Worm (Caenorhabditis elegans): ENCODE measurements around the gene try-8.

try-8 gene

ce11 chrV:7434805-7435363 is 19.3 kb downstream of the try-8 start (continued):
- no peak for TF ChIP-seq nhr-27 (tag; optimal IDR thresholded peaks at IDR 0.05)

DNA sequence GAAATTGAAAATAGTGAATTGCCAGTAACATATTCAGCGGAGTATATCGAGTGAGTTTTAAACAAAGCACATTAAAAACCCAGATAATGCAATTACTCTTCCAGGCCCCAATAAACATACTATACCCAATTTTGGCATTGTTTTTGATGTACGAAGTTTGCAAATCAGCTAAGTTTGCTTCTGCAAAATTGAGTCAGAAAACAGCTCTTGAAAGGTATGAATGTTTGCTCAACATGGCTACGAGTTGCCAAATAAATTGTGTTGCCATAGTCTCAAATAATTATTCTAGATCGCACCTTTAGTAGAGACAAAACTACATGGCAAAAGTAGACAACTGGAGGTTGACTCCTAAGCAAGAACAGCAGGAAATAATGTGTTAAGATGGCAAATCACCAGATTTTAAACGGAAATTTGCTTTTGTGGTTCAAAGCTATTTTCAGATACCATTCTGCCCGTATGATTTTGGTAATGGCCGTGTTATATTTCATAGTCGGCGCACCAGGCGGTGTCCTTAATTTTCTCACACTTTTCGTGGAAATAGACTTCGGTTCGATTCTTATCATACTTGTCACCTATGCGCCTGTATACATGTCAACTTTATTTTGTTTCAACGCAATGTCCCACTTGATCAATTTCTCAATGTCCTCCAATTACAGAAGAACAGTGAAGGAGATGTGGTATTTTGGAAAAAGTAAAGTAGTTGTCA is 21.5 kb downstream of the try-8 start:
- TF ChIP-seq mel-28 (tag; optimal IDR thresholded peaks at IDR 0.05; ENCODE audit: borderline replicate concordance), result no peak
- no peak for TF ChIP-seq ztf-6 (GFP tag; IDR thresholded peaks at IDR 0.05)
- peak in 1 of 3 experiments; percentile 29 for TF ChIP-seq lin-35 (GFP tag; optimal IDR thresholded peaks at IDR 0.05)
- TF ChIP-seq somi-1 (GFP tag; optimal IDR thresholded peaks at IDR 0.05), result no peak
- no peak for TF ChIP-seq F22D6.2 (tag; optimal IDR thresholded peaks at IDR 0.05)
- no peak for TF ChIP-seq F57A8.1 (GFP tag; optimal IDR thresholded peaks at IDR 0.05)
- TF ChIP-seq lsy-27 (tag; optimal IDR thresholded peaks at IDR 0.05; ENCODE audit: borderline replicate concordance, insufficient read depth), result no peak
- TF ChIP-seq aptf-3 (GFP tag; IDR thresholded peaks at IDR 0.05), result no peak
- TF ChIP-seq nfya-2 (GFP tag; IDR thresholded peaks at IDR 0.05), result 0 out of 2 replicates have a peak, but pooled peaks have one; percentile 38
- TF ChIP-seq snpc-4 (GFP tag; optimal IDR thresholded peaks at IDR 0.05), result no peak
- TF ChIP-seq snpc-4 (tag; optimal IDR thresholded peaks at IDR 0.05), result no peak
- no peak for TF ChIP-seq attf-6 (GFP tag; IDR thresholded peaks at IDR 0.05)
- no peak for TF ChIP-seq lir-1 (GFP tag; conservative IDR thresholded peaks at IDR 0.05)
- no peak for TF ChIP-seq dpl-1 (GFP tag; optimal IDR thresholded peaks at IDR 0.05)
- peak; percentile 18; the same call in 1 of the 2 replicates for TF ChIP-seq hmg-1.2 (GFP tag; IDR thresholded peaks at IDR 0.05)
- TF ChIP-seq nhr-80 (tag; optimal IDR thresholded peaks at IDR 0.05), result peak; percentile 58
- no peak for TF ChIP-seq unc-62 (GFP tag; optimal IDR thresholded peaks at IDR 0.05)
- TF ChIP-seq nfya-1 (tag; optimal IDR thresholded peaks at IDR 0.05; ENCODE audit: borderline replicate concordance, insufficient read depth), result no peak
- TF ChIP-seq ceh-40 (GFP tag; IDR thresholded peaks at IDR 0.05), result 0 out of 2 replicates have a peak, but pooled peaks have one; percentile 6
- TF ChIP-seq F49E8.2 (tag; optimal IDR thresholded peaks at IDR 0.05; ENCODE audit: insufficient read depth), result no peak
- TF ChIP-seq egrh-3 (GFP tag; IDR thresholded peaks at IDR 0.05), result no peak
- no peak for TF ChIP-seq madf-8 (GFP tag; conservative IDR thresholded peaks at IDR 0.05)
- no peak for TF ChIP-seq F23B12.7 (tag; optimal IDR thresholded peaks at IDR 0.05; ENCODE audit: insufficient read depth)
- TF ChIP-seq akir-1 (GFP tag; optimal IDR thresholded peaks at IDR 0.05), result no peak
- TF ChIP-seq ztf-26 (tag; optimal IDR thresholded peaks at IDR 0.05), result peak; percentile 40
- TF ChIP-seq die-1 (tag; optimal IDR thresholded peaks at IDR 0.05), result no peak
- peak; percentile 79 for TF ChIP-seq nfyb-1 (GFP tag; IDR thresholded peaks at IDR 0.05)
- no peak for TF ChIP-seq bed-2 (GFP tag; IDR thresholded peaks at IDR 0.05)
- TF ChIP-seq ceh-58 (GFP tag; IDR thresholded peaks at IDR 0.05), result no peak
- peak; percentile 21 for TF ChIP-seq ceh-79 (tag; optimal IDR thresholded peaks at IDR 0.05)
- no peak for TF ChIP-seq rpc-1 (optimal IDR thresholded peaks at IDR 0.05)
- TF ChIP-seq rpc-1 (tag; optimal IDR thresholded peaks at IDR 0.05), result no peak
- TF ChIP-seq lin-26 (GFP tag; IDR thresholded peaks at IDR 0.05), result no peak; the same call in 1 of the 2 replicates
- no peak for TF ChIP-seq Y67H2A.10 (GFP tag; conservative IDR thresholded peaks at IDR 0.05)
- no peak for TF ChIP-seq Y53F4B.3 (GFP tag; IDR thresholded peaks at IDR 0.05)
- TF ChIP-seq sptf-2 (GFP tag; optimal IDR thresholded peaks at IDR 0.05), result no peak
- TF ChIP-seq B0261.1 (tag; optimal IDR thresholded peaks at IDR 0.05), result no peak
- peak; percentile 38 for TF ChIP-seq tbp1 (GFP tag; optimal IDR thresholded peaks at IDR 0.05)
- no peak for TF ChIP-seq F10E7.11 (tag; optimal IDR thresholded peaks at IDR 0.05)
- no peak for TF ChIP-seq attf-3 (GFP tag; conservative IDR thresholded peaks at IDR 0.05)
- TF ChIP-seq him-1 (tag; optimal IDR thresholded peaks at IDR 0.05), result no peak
- no peak for TF ChIP-seq xnd-1 (tag; optimal IDR thresholded peaks at IDR 0.05)
- TF ChIP-seq lin-54 (GFP tag; optimal IDR thresholded peaks at IDR 0.05), result no peak
- TF ChIP-seq tlf-1 (GFP tag; optimal IDR thresholded peaks at IDR 0.05), result peak; percentile 53
